Worm (Caenorhabditis elegans) whole organism, young adult: ENCODE data around the gene ptr-6.

Source experiments
- B0261.1 ChIP-seq: sonication (generic microtip); optimal IDR thresholded peaks from 2 replicates; lab custom pipeline; 2016; ENCODE audit warnings: mild to moderate bottlenecking, missing genetic modification characterization, moderate library complexity, missing compliant biosample characterization
- F49E8.2 ChIP-seq: sonication (generic microtip); optimal IDR thresholded peaks from 3 replicates; lab custom pipeline; 2017; ENCODE audit warnings: missing genetic modification characterization, mild to moderate bottlenecking, missing compliant biosample characterization, antibody characterized with exemption, moderate library complexity; ENCODE audit not compliant: insufficient read depth
- F57C9.4 ChIP-seq: sonication (generic microtip); optimal IDR thresholded peaks from 2 replicates; lab custom pipeline; 2017; ENCODE audit warnings: mild to moderate bottlenecking, missing genetic modification characterization, missing compliant biosample characterization
- attf-3 ChIP-seq: fragments of 200-800 bp; sonication (Bioruptor generic); conservative IDR thresholded peaks from 2 replicates; pipeline ENCODE4 v1.3.6; 2022; ENCODE audit warnings: missing genetic modification reagents, missing genetic modification characterization, missing compliant biosample characterization
- him-1 ChIP-seq: sonication (generic microtip); optimal IDR thresholded peaks from 2 replicates; lab custom pipeline; 2016; ENCODE audit warnings: missing genotype, missing genetic modification reagents, missing genetic modification characterization, missing compliant biosample characterization
- hlh-26 ChIP-seq: fragments of 200-800 bp; sonication (Bioruptor generic); conservative IDR thresholded peaks from 2 replicates; pipeline ENCODE4 v1.3.6; 2022; ENCODE audit warnings: missing genetic modification reagents, missing genetic modification characterization, missing compliant biosample characterization
- mxl-1 ChIP-seq: sonication (generic microtip); optimal IDR thresholded peaks from 2 replicates; lab custom pipeline; 2016; ENCODE audit warnings: missing genetic modification characterization, missing compliant biosample characterization
- nfya-1 ChIP-seq: sonication (generic microtip); optimal IDR thresholded peaks from 2 replicates; lab custom pipeline; 2017; ENCODE audit warnings: antibody characterized with exemption, missing compliant biosample characterization, missing genetic modification characterization, borderline replicate concordance; ENCODE audit not compliant: insufficient read depth
- nfya-2 ChIP-seq: fragments of 200-800 bp; sonication (Bioruptor generic); IDR thresholded peaks from 2 replicates; pipeline ENCODE4 v1.3.6; 2022; ENCODE audit warnings: missing genetic modification reagents, missing genetic modification characterization, missing compliant biosample characterization
- snpc-4 ChIP-seq, 5 experiments: fragments of 150-350 bp in 1 of 5; sonication (generic microtip) in 4 of 5; optimal IDR thresholded peaks; 2 replicates each; lab custom pipeline; 2014 to 2018; ENCODE audit warnings: missing genetic modification characterization in 5 of 5, missing biosample characterization in 3 of 5, antibody characterized with exemption in 2 of 5, mild to moderate bottlenecking in 2 of 5, missing compliant biosample characterization in 2 of 5, missing genotype in 2 of 5, moderate library complexity in 2 of 5, missing genetic modification reagents in 1 of 5
- sptf-2 ChIP-seq: fragments of 200-800 bp; sonication (Bioruptor generic); optimal IDR thresholded peaks from 2 replicates; lab custom pipeline; 2018; ENCODE audit warnings: mild to moderate bottlenecking, missing genetic modification characterization, missing compliant biosample characterization
- xnd-1 ChIP-seq: sonication (generic microtip); optimal IDR thresholded peaks from 2 replicates; lab custom pipeline; 2016; ENCODE audit warnings: missing genotype, missing genetic modification reagents, missing genetic modification characterization, missing compliant biosample characterization
- ztf-25 ChIP-seq: fragments of 200-800 bp; sonication (Bioruptor generic); IDR thresholded peaks from 2 replicates; pipeline ENCODE4 v1.3.6; 2022; ENCODE audit warnings: missing genetic modification reagents, missing genetic modification characterization, missing compliant biosample characterization

- TF ChIP-seq attf-3 = no peak
- TF ChIP-seq B0261.1 (tag; lab: Kevin White, UChicago) = no peak
- no peak for TF ChIP-seq nfya-2 (GFP tag; lab: Robert Waterston, UW)
- TF ChIP-seq hlh-26 (GFP tag; lab: Robert Waterston, UW) = no peak
- TF ChIP-seq xnd-1 (tag; lab: Kevin White, UChicago) = no peak
- TF ChIP-seq nfya-1 (tag; lab: Kevin White, UChicago) = no peak
- no peak for TF ChIP-seq sptf-2 (GFP tag; lab: Kevin White, UChicago)
- TF ChIP-seq snpc-4 (GFP tag; optimal IDR thresholded peaks at IDR 0.05; lab: Kevin White, UChicago) = no peak
- TF ChIP-seq snpc-4 (tag; optimal IDR thresholded peaks at IDR 0.05; lab: Kevin White, UChicago) = no peak
- TF ChIP-seq him-1 (tag; lab: Kevin White, UChicago) = no peak
- TF ChIP-seq ztf-25 (GFP tag; lab: Robert Waterston, UW) = no peak
- TF ChIP-seq F49E8.2 (tag; lab: Kevin White, UChicago) = no peak
- TF ChIP-seq F57C9.4 (tag; lab: Kevin White, UChicago) = no peak
- no peak for TF ChIP-seq mxl-1 (tag; lab: Kevin White, UChicago)
These were observed 41.4 kb downstream of the ptr-6 start for ce11 chrII:5205286-5205685.
